Worm (Caenorhabditis elegans): ENCODE results near the gene ZC250.4.

ce11 chrV:5826592-5826991 lies 13.7 kb upstream of the ZC250.4 start, which contains the start of gene let-418:
- TF ChIP-seq pha-4 (tag; optimal IDR thresholded peaks at IDR 0.05) (no peak), ceh-19 (GFP tag; optimal IDR thresholded peaks at IDR 0.05) (no peak), tbx-7 (tag; optimal IDR thresholded peaks at IDR 0.05) (no peak), che-1 (tag; optimal IDR thresholded peaks at IDR 0.05) (no peak), ets-4 (tag; optimal IDR thresholded peaks at IDR 0.05) (no peak), ttx-3 (tag; optimal IDR thresholded peaks at IDR 0.05) (no peak)
